Worm (Caenorhabditis elegans): Measurements from ENCODE around the gene zip-11.
"Not testable (repeated sequence)": the region's sequence is repeated elsewhere in the genome, so short reads cannot be mapped to it uniquely, and the experiment has no call there.

zip-11 gene

ce11 chrIV:3294553-3295185, 16.4 kb upstream of the zip-11 start, which contains the start of gene W08E12.7 (continued):
- peak; percentile 87 for TF ChIP-seq jun-1 (tag; optimal IDR thresholded peaks at IDR 0.05)
- TF ChIP-seq nhr-85 (tag): peak; percentile 94
- peak; percentile 76 for TF ChIP-seq snpc-4 (tag; optimal IDR thresholded peaks at IDR 0.05)
- TF ChIP-seq efl-1 (optimal IDR thresholded peaks at IDR 0.05): peak; percentile 94 to 96
- TF ChIP-seq efl-1 (GFP tag; optimal IDR thresholded peaks at IDR 0.05 in 1 of 2): peak; percentile 88 to 99
- TF ChIP-seq elt-3 (tag; optimal IDR thresholded peaks at IDR 0.05): peak in 5 of 6 experiments; percentile 22 to 98 (median 81)
- TF ChIP-seq lin-14 (GFP tag; optimal IDR thresholded peaks at IDR 0.05): peak; percentile 95
- no peak for TF ChIP-seq alr-1 (tag; optimal IDR thresholded peaks at IDR 0.05; ENCODE audit: borderline replicate concordance)
- peak; percentile 67 for TF ChIP-seq zip-4 (GFP tag; optimal IDR thresholded peaks at IDR 0.05)

ce11 chrIV:3296578-3297549, 14.2 kb upstream of the zip-11 start:
- TF ChIP-seq egl-13 (tag; optimal IDR thresholded peaks at IDR 0.05) (no peak), C04F5.9 (tag; optimal IDR thresholded peaks at IDR 0.05) (no peak), skn-1 (tag; optimal IDR thresholded peaks at IDR 0.05) (no peak), unc-30 (tag; optimal IDR thresholded peaks at IDR 0.05) (no peak), efl-1 (optimal IDR thresholded peaks at IDR 0.05) (no peak), efl-1 (GFP tag; optimal IDR thresholded peaks at IDR 0.05 in 1 of 2) (no peak), tbx-2 (tag; optimal IDR thresholded peaks at IDR 0.05) (no peak)

DNA sequence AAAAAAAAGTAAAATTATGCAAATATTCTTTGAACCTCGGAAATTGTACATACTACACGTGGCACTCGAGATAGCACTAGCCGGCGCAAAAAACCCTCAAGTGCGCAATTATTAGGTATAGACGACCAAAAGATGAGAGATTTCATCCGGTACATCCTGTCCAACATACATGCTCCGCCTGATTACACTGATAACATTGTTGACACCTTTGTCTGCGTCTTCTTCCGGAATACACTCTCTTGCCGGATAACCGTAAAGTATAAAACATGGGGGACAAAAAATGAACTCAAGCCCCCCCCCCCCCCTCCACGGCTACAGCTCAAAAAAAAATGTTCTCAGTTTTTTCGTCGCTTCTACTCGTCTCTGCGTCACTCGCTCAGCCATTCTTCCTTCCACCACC, 12.8 kb upstream of the zip-11 start, which contains the start of gene W08E12.6:
Gene W08E12.6 (plus strand): TSS at position 301 of the 400 bp plus-strand sequence.
- peak; percentile 3 for TF ChIP-seq fkh-10 (GFP tag; optimal IDR thresholded peaks at IDR 0.05)
- no peak for TF ChIP-seq ceh-90 (tag; optimal IDR thresholded peaks at IDR 0.05)
- TF ChIP-seq sup-37 (GFP tag; optimal IDR thresholded peaks at IDR 0.05): no peak
- no peak for TF ChIP-seq nhr-20 (tag; optimal IDR thresholded peaks at IDR 0.05)
- TF ChIP-seq unc-30 (tag; optimal IDR thresholded peaks at IDR 0.05): no peak
- TF ChIP-seq snpc-4 (tag; optimal IDR thresholded peaks at IDR 0.05): no peak
- no peak for TF ChIP-seq fkh-4 (tag; optimal IDR thresholded peaks at IDR 0.05; ENCODE audit: borderline replicate concordance)

ce11 chrIV:3299229-3299628, 11.8 kb upstream of the zip-11 start:
- TF ChIP-seq unc-98 (GFP tag; IDR thresholded peaks at IDR 0.05): no peak
- TF ChIP-seq snu-23 (GFP tag; optimal IDR thresholded peaks at IDR 0.05): no peak
- no peak for TF ChIP-seq ceh-82 (tag; optimal IDR thresholded peaks at IDR 0.05)

- TF ChIP-seq nhr-85 (tag): no peak
- TF ChIP-seq efl-1 (optimal IDR thresholded peaks at IDR 0.05): no peak
- TF ChIP-seq efl-1 (GFP tag; optimal IDR thresholded peaks at IDR 0.05 in 1 of 2): peak in 1 of 2 experiments; percentile 50
These were observed 10.6 kb upstream of the zip-11 start, which contains the start of gene W08E12.5 for ce11 chrIV:3300492-3300891. Gene W08E12.5 (plus strand): TSS chrIV:3300792.

ce11 chrIV:3302058-3302457, 9.0 kb upstream of the zip-11 start, which contains the start of gene W08E12.4:
Gene W08E12.4 (plus strand): TSS chrIV:3302358.
- not testable (repeated sequence) for TF ChIP-seq ceh-90 (tag; optimal IDR thresholded peaks at IDR 0.05); lin-14 (GFP tag; optimal IDR thresholded peaks at IDR 0.05); fos-1 (tag; optimal IDR thresholded peaks at IDR 0.05)

ce11 chrIV:3303690-3304089, 7.4 kb upstream of the zip-11 start, which contains the start of gene idpp-12:
Gene idpp-12 (plus strand): TSS chrIV:3303990.
- TF ChIP-seq fkh-4 (tag; optimal IDR thresholded peaks at IDR 0.05; ENCODE audit: borderline replicate concordance); dsc-1 (tag; optimal IDR thresholded peaks at IDR 0.05); nhr-71 (tag; optimal IDR thresholded peaks at IDR 0.05): not testable (repeated sequence)

Measured in whole organism, L1 larva.